Worm (Caenorhabditis elegans) whole organism, late embryonic: ENCODE data around the gene sbp-1.

Source experiments
- C08G9.2 ChIP-seq: sonication (generic microtip); optimal IDR thresholded peaks from 2 replicates; lab custom pipeline; 2016; ENCODE audit warnings: mild to moderate bottlenecking, missing genetic modification characterization, moderate library complexity, missing compliant biosample characterization
- F13H6.1 ChIP-seq: sonication (generic microtip); optimal IDR thresholded peaks from 2 replicates; lab custom pipeline; 2016; ENCODE audit warnings: missing genetic modification characterization, missing compliant biosample characterization
- K02D7.2 ChIP-seq: sonication (generic microtip); optimal IDR thresholded peaks from 2 replicates; lab custom pipeline; 2017; ENCODE audit warnings: mild to moderate bottlenecking, missing genetic modification characterization, missing compliant biosample characterization
- T23F11.4 ChIP-seq: fragments of 200-800 bp; sonication (Bioruptor generic); optimal IDR thresholded peaks from 2 replicates; lab custom pipeline; 2018; ENCODE audit warnings: mild to moderate bottlenecking, missing genetic modification characterization, missing compliant biosample characterization
- ceh-14 ChIP-seq: sonication (generic microtip); optimal IDR thresholded peaks from 2 replicates; lab custom pipeline; 2016; ENCODE audit warnings: missing genotype, missing genetic modification characterization, missing compliant biosample characterization
- ceh-19 ChIP-seq: fragments of 200-800 bp; sonication (Bioruptor generic); optimal IDR thresholded peaks from 2 replicates; lab custom pipeline; 2018; ENCODE audit warnings: mild to moderate bottlenecking, missing genetic modification characterization, missing compliant biosample characterization
- ceh-31 ChIP-seq: sonication (generic microtip); optimal IDR thresholded peaks from 2 replicates; lab custom pipeline; 2016; ENCODE audit warnings: missing genetic modification characterization, missing compliant biosample characterization
- ceh-34 ChIP-seq: sonication (generic microtip); optimal IDR thresholded peaks from 2 replicates; lab custom pipeline; 2016; ENCODE audit warnings: mild to moderate bottlenecking, missing genetic modification characterization, missing compliant biosample characterization
- ceh-45 ChIP-seq: fragments of 200-800 bp; sonication (Bioruptor generic); IDR thresholded peaks from 2 replicates; pipeline ENCODE4 v1.3.6; 2022; ENCODE audit warnings: missing genetic modification reagents, missing genetic modification characterization, missing compliant biosample characterization
- ceh-48 ChIP-seq: sonication (generic microtip); optimal IDR thresholded peaks from 2 replicates; lab custom pipeline; 2016; ENCODE audit warnings: missing genetic modification characterization, inconsistent platforms, missing compliant biosample characterization
- che-1 ChIP-seq: sonication (generic microtip); optimal IDR thresholded peaks from 2 replicates; lab custom pipeline; 2016; ENCODE audit warnings: mild to moderate bottlenecking, missing genetic modification characterization, missing compliant biosample characterization
- elt-2 ChIP-seq: sonication (generic microtip); optimal IDR thresholded peaks from 2 replicates; lab custom pipeline; 2016; ENCODE audit warnings: missing genetic modification reagents, missing genetic modification characterization, missing compliant biosample characterization
- elt-4 ChIP-seq: sonication (generic microtip); optimal IDR thresholded peaks from 2 replicates; lab custom pipeline; 2016; ENCODE audit warnings: missing genetic modification characterization, missing compliant biosample characterization
- eyg-1 ChIP-seq: sonication (generic microtip); optimal IDR thresholded peaks from 2 replicates; lab custom pipeline; 2016; ENCODE audit warnings: missing genotype, missing genetic modification characterization, missing compliant biosample characterization
- fkh-10 ChIP-seq: fragments of 150-350 bp; optimal IDR thresholded peaks from 2 replicates; lab custom pipeline; 2014; ENCODE audit warnings: missing biosample characterization, missing genetic modification reagents, missing genetic modification characterization
- fkh-6 ChIP-seq: sonication (generic microtip); optimal IDR thresholded peaks from 2 replicates; lab custom pipeline; 2016; ENCODE audit warnings: missing genetic modification characterization, missing compliant biosample characterization
- hlh-30 ChIP-seq: sonication (generic microtip); optimal IDR thresholded peaks from 2 replicates; lab custom pipeline; 2017; ENCODE audit warnings: antibody characterized with exemption, missing genetic modification characterization, missing compliant biosample characterization; ENCODE audit not compliant: insufficient read depth
- lim-6 ChIP-seq: sonication (generic microtip); optimal IDR thresholded peaks from 2 replicates; lab custom pipeline; 2016; ENCODE audit warnings: missing genetic modification characterization, missing compliant biosample characterization
- lin-11 ChIP-seq: fragments of 200-800 bp; sonication (Bioruptor generic); optimal IDR thresholded peaks from 2 replicates; lab custom pipeline; 2018; ENCODE audit warnings: mild to moderate bottlenecking, missing genetic modification characterization, missing compliant biosample characterization
- mec-3 ChIP-seq: sonication (generic microtip); optimal IDR thresholded peaks from 2 replicates; lab custom pipeline; 2016; ENCODE audit warnings: borderline replicate concordance, missing genetic modification characterization, missing compliant biosample characterization
- nfya-1 ChIP-seq: sonication (generic microtip); optimal IDR thresholded peaks from 2 replicates; lab custom pipeline; 2017; ENCODE audit warnings: missing genetic modification characterization, mild to moderate bottlenecking, missing compliant biosample characterization, antibody characterized with exemption, moderate library complexity
- nhr-232 ChIP-seq: sonication (generic microtip); optimal IDR thresholded peaks from 2 replicates; lab custom pipeline; 2016; ENCODE audit warnings: missing genetic modification characterization, missing compliant biosample characterization
- pat-9 ChIP-seq: fragments of 200-800 bp; sonication (Bioruptor generic); optimal IDR thresholded peaks from 2 replicates; lab custom pipeline; 2018; ENCODE audit warnings: mild to moderate bottlenecking, missing genetic modification characterization, moderate library complexity, missing compliant biosample characterization
- pha-2 ChIP-seq: sonication (generic microtip); optimal IDR thresholded peaks from 2 replicates; lab custom pipeline; 2017; ENCODE audit warnings: mild to moderate bottlenecking, missing genetic modification characterization, missing compliant biosample characterization
- pha-4 ChIP-seq: fragments of 150-350 bp; optimal IDR thresholded peaks from 2 replicates; lab custom pipeline; 2018; ENCODE audit warnings: missing biosample characterization, missing genetic modification reagents, missing genetic modification characterization
- ref-2 ChIP-seq: sonication (generic microtip); optimal IDR thresholded peaks from 2 replicates; lab custom pipeline; 2016; ENCODE audit warnings: missing genetic modification characterization, missing compliant biosample characterization
- rnt-1 ChIP-seq: sonication (generic microtip); optimal IDR thresholded peaks from 2 replicates; lab custom pipeline; 2016; ENCODE audit warnings: missing genetic modification characterization, missing compliant biosample characterization
- sox-2 ChIP-seq: fragments of 200-800 bp; sonication (Bioruptor generic); IDR thresholded peaks from 2 replicates; pipeline ENCODE4 v1.3.6; 2022; ENCODE audit warnings: missing genetic modification reagents, missing genetic modification characterization, missing compliant biosample characterization
- sox-4 ChIP-seq: sonication (generic microtip); optimal IDR thresholded peaks from 2 replicates; lab custom pipeline; 2017; ENCODE audit warnings: mild to moderate bottlenecking, missing genetic modification characterization, inconsistent platforms, missing compliant biosample characterization
- tbx-7 ChIP-seq: sonication (generic microtip); optimal IDR thresholded peaks from 2 replicates; lab custom pipeline; 2016; ENCODE audit warnings: missing genotype, missing genetic modification characterization, missing compliant biosample characterization
- ttx-3 ChIP-seq: sonication (generic microtip); optimal IDR thresholded peaks from 2 replicates; lab custom pipeline; 2016; ENCODE audit warnings: missing genetic modification reagents, missing genetic modification characterization, missing compliant biosample characterization
- unc-3 ChIP-seq, 2 experiments: fragments of 200-800 bp in 1 of 2; sonication (Bioruptor generic) in 1 of 2; sonication (generic microtip) in 1 of 2; conservative IDR thresholded peaks in 1 of 2; optimal IDR thresholded peaks in 1 of 2; 2 replicates each; pipeline versions ENCODE4 v1.3.6 to Lab custom; 2016 to 2022; ENCODE audit warnings: missing compliant biosample characterization in 2 of 2, missing genetic modification characterization in 2 of 2, missing genetic modification reagents in 1 of 2
- unc-42 ChIP-seq: sonication (generic microtip); optimal IDR thresholded peaks from 2 replicates; lab custom pipeline; 2016; ENCODE audit warnings: missing genotype, missing genetic modification characterization, missing compliant biosample characterization
- unc-86 ChIP-seq: sonication (generic microtip); optimal IDR thresholded peaks from 2 replicates; lab custom pipeline; 2016; ENCODE audit warnings: missing genetic modification characterization, missing compliant biosample characterization
- zip-5 ChIP-seq: sonication (generic microtip); optimal IDR thresholded peaks from 2 replicates; lab custom pipeline; 2016; ENCODE audit warnings: missing genetic modification characterization, missing compliant biosample characterization

Gene sbp-1

ce11 chrIII:11463726-11464125 is 21.4 kb upstream of the sbp-1 start:
- peak; percentile 6 for TF ChIP-seq elt-2 (tag; lab: Kevin White, UChicago)
- no peak for TF ChIP-seq nhr-232 (tag; lab: Kevin White, UChicago)
- TF ChIP-seq ref-2 (tag; lab: Kevin White, UChicago): peak; percentile 52
- no peak for TF ChIP-seq sox-4 (tag; lab: Kevin White, UChicago)
- TF ChIP-seq, all 69 proteins: peak for 2

DNA sequence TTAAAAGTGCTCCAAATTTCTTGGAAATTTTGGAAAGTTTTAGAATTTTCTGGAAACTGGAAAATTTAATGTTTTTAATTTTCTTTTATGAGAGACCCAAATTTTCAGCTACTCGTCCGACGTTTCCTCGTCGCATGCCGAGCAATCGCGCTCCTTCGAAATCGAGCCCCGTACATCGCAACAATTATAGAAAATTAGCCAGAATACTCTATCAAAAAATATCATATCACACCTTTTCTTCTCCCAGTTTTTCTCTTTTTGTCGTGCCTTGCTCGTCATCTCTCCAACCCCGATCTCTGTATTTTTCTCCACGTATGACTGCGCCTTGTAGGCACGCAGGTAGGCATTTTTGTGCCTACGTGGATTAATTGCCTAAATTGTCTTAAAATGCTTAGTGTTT is 20.0 kb upstream of the sbp-1 start:
- no peak for TF ChIP-seq elt-2 (tag; lab: Kevin White, UChicago)
- no peak for TF ChIP-seq sox-2 (GFP tag; lab: Robert Waterston, UW)
- no peak for TF ChIP-seq nhr-232 (tag; lab: Kevin White, UChicago)
- TF ChIP-seq ceh-34 (tag; lab: Kevin White, UChicago): no peak
- TF ChIP-seq tbx-7 (tag; lab: Kevin White, UChicago): no peak
- no peak for TF ChIP-seq pat-9
- TF ChIP-seq lim-6 (tag; lab: Kevin White, UChicago): no peak
- no peak for TF ChIP-seq che-1 (tag; lab: Kevin White, UChicago)
- TF ChIP-seq pha-4 (tag; lab: Kevin White, UChicago): no peak
- TF ChIP-seq fkh-10: no peak
- TF ChIP-seq ceh-48 (tag; lab: Kevin White, UChicago): no peak
- TF ChIP-seq lin-11 (tag; lab: Kevin White, UChicago): no peak
- TF ChIP-seq T23F11.4 (GFP tag; lab: Kevin White, UChicago): no peak
- no peak for TF ChIP-seq ceh-31 (tag; lab: Kevin White, UChicago)
- TF ChIP-seq ceh-19: no peak
- TF ChIP-seq ceh-45 (GFP tag; lab: Robert Waterston, UW): no peak
- TF ChIP-seq ref-2 (tag; lab: Kevin White, UChicago): no peak
- TF ChIP-seq nfya-1 (tag; lab: Kevin White, UChicago): no peak
- no peak for TF ChIP-seq ttx-3 (tag; lab: Kevin White, UChicago)
- TF ChIP-seq sox-4 (tag; lab: Kevin White, UChicago): no peak

DNA sequence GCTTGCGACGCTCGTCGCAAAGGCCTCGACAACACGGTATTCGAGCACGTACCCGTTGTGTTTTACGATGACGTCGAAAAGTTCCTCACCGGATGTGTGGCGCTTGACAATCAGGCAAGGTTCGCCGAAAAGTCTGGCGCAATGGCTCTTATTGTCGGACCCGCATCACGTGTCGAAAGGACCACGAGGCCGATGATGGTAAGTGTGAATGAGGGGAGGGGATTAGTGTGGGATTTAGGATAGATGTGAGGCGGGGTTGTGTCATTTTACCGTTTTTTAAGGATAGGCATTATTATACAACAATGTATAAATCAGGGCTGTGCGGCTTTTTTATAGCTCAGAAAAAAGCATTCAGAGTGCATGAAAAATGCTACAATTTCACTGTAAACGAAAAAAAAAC is 17.4 kb upstream of the sbp-1 start:
- TF ChIP-seq hlh-30 (tag; lab: Kevin White, UChicago) (peak; percentile 58), pha-4 (tag; lab: Kevin White, UChicago) (no peak)
- TF ChIP-seq, all 69 proteins: peak for 1

- TF ChIP-seq elt-4 (tag; lab: Kevin White, UChicago): no peak
- peak; percentile 35 for TF ChIP-seq unc-3 (GFP tag; conservative IDR thresholded peaks at IDR 0.05; lab: Robert Waterston, UW)
- TF ChIP-seq unc-3 (tag; optimal IDR thresholded peaks at IDR 0.05; lab: Kevin White, UChicago): peak; percentile 35
- TF ChIP-seq unc-42: peak; percentile 49
- TF ChIP-seq fkh-10: no peak
- TF ChIP-seq ceh-31 (tag; lab: Kevin White, UChicago): peak; percentile 18
- TF ChIP-seq ceh-14: peak; percentile 9
These were observed 16.7 kb upstream of the sbp-1 start for ce11 chrIII:11459041-11459440.

ce11 chrIII:11457911-11458310 is 15.5 kb upstream of the sbp-1 start:
- peak; percentile 92 for TF ChIP-seq unc-42
- no peak for TF ChIP-seq C08G9.2 (tag; lab: Kevin White, UChicago)
- no peak for TF ChIP-seq unc-86 (tag; lab: Kevin White, UChicago)
- TF ChIP-seq unc-3 (GFP tag; conservative IDR thresholded peaks at IDR 0.05; lab: Robert Waterston, UW): no peak
- TF ChIP-seq unc-3 (tag; optimal IDR thresholded peaks at IDR 0.05; lab: Kevin White, UChicago): no peak
- no peak for TF ChIP-seq rnt-1
- no peak for TF ChIP-seq F13H6.1 (tag; lab: Kevin White, UChicago)

ce11 chrIII:11456577-11456976 is 14.2 kb upstream of the sbp-1 start, which contains the start of gene plr-1:
Gene plr-1 (plus strand): TSS chrIII:11456877.
- TF ChIP-seq pha-2 (tag; lab: Kevin White, UChicago) (no peak), eyg-1 (no peak), fkh-6 (tag; lab: Kevin White, UChicago) (no peak), mec-3 (no peak), K02D7.2 (tag; lab: Kevin White, UChicago) (no peak), zip-5 (tag; lab: Kevin White, UChicago) (no peak), tbx-7 (tag; lab: Kevin White, UChicago) (no peak), fkh-10 (no peak)
- TF ChIP-seq, all 69 proteins: peak for 0
